Fruit fly (Drosophila melanogaster) S2 (cell line): Measurements from ENCODE around the gene aralar1.

Source experiments
- CG8478 ChIP-seq: fragments of >200 bp; optimal IDR thresholded peaks from 2 replicates; lab custom pipeline; 2018
- CTCF ChIP-seq, 2 experiments: fragments of >200 bp; optimal IDR thresholded peaks; 2 replicates each; lab custom pipeline; 2018

Gene aralar1

DNA sequence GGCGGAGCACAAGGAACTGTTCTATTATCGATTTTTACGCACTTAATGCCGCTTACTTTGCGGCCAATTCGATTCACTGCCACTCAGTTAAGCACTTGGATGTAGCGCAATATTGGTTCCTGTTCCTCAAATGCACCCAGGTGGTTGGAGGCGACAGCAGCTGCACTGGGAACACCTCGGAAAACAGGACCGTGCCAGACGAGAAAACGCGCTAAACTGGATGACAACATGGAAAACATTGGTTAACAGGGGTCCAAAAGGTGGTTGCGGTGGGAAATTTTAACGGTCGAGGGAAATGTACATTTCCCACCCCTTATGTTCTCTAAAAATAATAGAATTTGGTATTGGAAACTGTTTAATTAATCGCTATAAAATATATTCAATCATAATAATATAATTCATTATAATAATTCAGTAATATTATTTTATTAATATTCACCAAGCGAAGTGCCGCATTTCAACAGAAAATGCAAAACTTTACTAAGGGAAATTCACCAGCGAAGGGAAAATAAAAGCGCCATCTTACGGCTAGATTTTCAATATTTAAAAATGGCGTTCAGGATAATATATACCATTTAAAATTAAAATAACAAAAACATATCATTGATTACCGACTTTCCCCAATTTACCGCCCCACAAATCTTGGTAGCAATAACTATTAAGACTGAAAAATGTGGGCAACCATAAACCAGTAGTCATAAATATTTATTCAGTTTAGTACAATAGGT is at the start of gene aralar1:
aralar1 (minus strand) TSS at position 51 of the 728 bp plus-strand sequence.
- TF ChIP-seq CTCF (optimal IDR thresholded peaks at IDR 0.05; lab: Kevin White, UChicago) (peak in 1 of 2 experiments; percentile 64), CG8478 (lab: Kevin White, UChicago) (no peak)

DNA sequence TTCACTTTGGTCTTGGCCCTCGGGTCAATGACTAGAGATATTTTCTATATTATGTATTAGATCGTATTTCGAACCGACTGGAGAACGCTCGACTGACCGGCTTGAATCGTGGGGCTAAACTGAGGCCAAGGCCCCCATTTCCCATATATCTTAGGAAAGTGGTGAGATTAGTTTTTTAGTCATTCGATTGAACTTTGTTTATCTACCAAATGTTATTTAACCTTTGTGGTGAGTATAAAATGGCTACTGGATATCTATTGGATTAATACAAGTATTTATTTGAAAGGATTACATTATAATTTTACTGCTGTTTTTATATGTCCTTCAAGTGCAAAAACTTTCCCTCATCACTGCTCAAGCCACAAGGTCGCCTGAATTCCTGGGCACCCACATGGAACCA is 47.7 kb upstream of the aralar1 start, which contains the start of gene CG31371:
CG31371 (minus strand) TSS at position 101 of the 400 bp plus-strand sequence.
- no peak for TF ChIP-seq CG8478 (lab: Kevin White, UChicago)
- TF ChIP-seq CTCF (optimal IDR thresholded peaks at IDR 0.05; lab: Kevin White, UChicago): no peak

- TF ChIP-seq CG8478 (lab: Kevin White, UChicago): no peak
- TF ChIP-seq CTCF (optimal IDR thresholded peaks at IDR 0.05; lab: Kevin White, UChicago): no peak
These were observed 45.5 kb upstream of the aralar1 start for dm6 chr3R:30501174-30501573.

DNA sequence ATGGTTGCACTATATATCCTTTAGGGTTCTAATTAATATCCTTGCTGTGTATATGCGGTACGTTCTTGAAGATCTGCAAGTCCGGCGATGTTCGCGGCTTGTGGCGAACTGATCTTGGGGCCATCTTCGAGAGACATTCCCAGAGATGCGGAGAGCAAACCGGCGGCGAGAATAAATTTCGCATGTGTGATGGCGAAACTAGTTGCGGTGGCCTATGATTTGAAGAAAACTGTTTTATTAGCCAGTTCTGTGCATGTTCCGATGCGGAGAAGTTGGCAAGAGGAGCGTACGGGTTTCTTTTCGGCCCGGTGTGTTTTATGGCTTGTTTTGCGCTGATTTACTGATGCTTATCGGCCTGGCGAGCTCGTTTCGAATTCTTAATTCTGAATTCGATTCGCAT is 44.6 kb upstream of the aralar1 start, which contains the start of gene PH4alphaNE1:
PH4alphaNE1 (minus strand) TSS at position 101 of the 400 bp plus-strand sequence.
- TF ChIP-seq CTCF (optimal IDR thresholded peaks at IDR 0.05; lab: Kevin White, UChicago): no peak
- TF ChIP-seq CG8478 (lab: Kevin White, UChicago): no peak

DNA sequence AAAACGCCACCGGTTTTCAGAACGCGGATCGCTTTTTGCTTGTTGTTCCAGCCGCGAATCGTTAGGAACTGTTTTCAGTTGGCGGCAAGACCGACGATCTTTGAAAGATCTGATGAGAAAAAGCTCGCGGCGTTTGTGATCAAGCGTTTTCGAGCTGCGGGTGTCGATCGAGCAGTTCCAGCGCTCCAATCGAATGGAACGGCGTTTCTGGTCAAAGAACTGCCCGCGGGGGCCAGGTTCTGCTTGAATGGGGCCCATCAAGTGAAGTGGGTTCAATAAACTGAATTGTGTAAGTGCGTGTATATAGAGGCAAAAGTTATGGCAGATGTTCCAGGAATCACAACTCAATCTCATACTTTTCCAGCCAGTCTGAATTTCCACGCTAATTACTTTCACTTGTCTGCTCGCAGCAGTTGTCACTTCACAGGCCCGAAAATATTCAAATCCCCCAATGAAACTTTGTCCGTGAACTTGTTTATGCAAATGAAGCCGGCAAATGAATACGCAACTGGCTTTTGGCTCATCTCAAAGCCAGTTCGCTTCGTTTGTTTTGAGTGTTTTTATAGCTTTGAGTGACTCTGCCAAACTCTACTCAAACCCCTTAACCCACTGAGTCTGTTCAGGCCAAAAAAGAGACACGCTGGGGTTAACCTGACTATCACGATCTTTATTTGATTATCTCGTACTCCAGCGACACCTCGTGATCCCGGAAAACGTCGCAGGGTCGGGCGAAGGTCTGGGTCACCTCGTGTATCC is 40.6 kb upstream of the aralar1 start, which contains the start of gene PH4alphaMP:
PH4alphaMP (minus strand) TSS at position 51 of the 756 bp plus-strand sequence.
- TF ChIP-seq CG8478 (lab: Kevin White, UChicago) (no peak), CTCF (optimal IDR thresholded peaks at IDR 0.05; lab: Kevin White, UChicago) (no peak)

DNA sequence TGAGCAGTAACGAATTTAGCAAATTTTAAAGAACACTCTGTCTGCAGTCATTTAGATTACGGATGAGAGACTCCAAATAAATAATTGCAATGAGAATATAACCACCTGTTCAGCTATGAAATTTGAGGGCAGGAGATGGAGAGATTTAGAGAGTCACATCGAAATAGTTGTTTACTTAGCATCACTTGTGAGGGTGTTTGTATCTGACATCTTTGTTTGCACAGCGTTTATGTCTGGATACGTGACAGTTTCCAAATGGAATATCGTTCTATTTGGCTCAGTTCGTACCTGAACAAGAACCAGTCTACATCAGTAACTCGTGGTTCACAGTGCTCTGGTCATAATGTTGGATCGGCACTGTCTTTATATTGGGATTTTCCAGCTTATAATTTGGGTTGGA is 34.1 kb upstream of the aralar1 start, which contains the start of gene PH4alphaSG2:
PH4alphaSG2 (plus strand) TSS at position 278 of the 400 bp plus-strand sequence.
- TF ChIP-seq CTCF (optimal IDR thresholded peaks at IDR 0.05; lab: Kevin White, UChicago) (no peak), CG8478 (lab: Kevin White, UChicago) (no peak)

- TF ChIP-seq CG8478 (lab: Kevin White, UChicago) (no peak), CTCF (optimal IDR thresholded peaks at IDR 0.05; lab: Kevin White, UChicago) (no peak)
These were observed 33.0 kb upstream of the aralar1 start, which contains the start of gene Jon99Fi for dm6 chr3R:30488663-30489062. Jon99Fi (plus strand) TSS chr3R:30488963.

DNA sequence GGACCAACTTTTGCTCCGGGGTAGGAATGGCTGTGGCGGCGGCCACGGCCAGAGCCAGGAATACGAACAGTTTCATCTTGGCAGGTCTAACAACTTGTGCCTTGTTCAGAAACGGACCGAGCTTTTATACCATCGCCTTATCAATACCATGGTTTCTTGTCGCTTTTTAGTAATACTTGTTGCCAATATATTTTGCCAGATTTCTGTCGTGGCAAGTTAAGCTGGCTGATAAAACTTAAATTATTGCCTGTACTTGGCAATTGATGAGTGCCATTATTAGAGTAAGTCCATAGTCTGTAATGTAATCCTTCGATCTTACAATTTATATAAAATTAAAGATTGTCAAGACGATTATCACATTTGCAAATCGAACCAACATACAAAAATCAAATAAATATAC is 32.2 kb upstream of the aralar1 start, which contains the start of gene Jon99Fii:
Jon99Fii (minus strand) TSS at position 101 of the 400 bp plus-strand sequence.
- no peak for TF ChIP-seq CTCF (optimal IDR thresholded peaks at IDR 0.05; lab: Kevin White, UChicago)
- TF ChIP-seq CG8478 (lab: Kevin White, UChicago): no peak

DNA sequence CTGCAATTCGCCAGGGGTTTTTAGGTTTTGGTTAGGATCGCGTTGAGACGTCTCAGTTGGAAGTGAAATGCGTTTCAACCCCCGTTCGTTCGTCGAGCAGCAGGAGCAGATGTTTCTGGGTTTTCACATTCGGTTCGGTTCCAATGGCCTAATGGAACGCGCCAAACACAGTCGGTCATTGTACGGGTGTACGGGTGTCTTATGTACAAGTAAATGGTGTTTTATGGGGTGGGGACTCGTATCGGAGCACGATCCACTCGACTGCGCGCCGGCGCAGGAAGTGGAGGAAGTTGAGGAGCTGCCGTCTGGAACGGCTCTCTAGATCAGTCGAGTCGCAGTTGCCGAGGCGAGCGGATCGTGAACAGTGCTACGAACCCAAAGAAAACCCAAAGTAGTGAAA is 20.7 kb upstream of the aralar1 start, which contains the start of gene spdo:
spdo (plus strand) TSS at position 318 of the 400 bp plus-strand sequence.
- TF ChIP-seq CG8478 (lab: Kevin White, UChicago) (no peak), CTCF (optimal IDR thresholded peaks at IDR 0.05; lab: Kevin White, UChicago) (no peak)

DNA sequence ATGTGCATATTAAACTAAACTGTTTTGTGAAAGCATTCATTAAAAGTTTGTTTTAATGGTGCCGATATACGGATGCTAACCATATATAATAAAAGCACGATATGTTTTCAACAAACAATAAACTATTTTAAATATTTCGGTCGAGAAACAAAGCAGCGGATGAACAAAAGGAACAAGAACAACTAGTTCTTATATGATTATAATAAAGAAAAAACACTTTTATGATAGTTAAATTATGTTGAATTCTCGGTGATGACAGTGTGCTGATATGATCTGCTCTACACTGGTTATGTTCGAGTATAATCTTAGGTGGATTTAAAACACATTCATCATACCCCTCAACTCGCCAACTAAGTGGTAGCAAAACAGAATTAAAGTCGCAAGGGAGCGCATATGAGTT is 20.2 kb upstream of the aralar1 start:
- TF ChIP-seq CG8478 (lab: Kevin White, UChicago) (no peak), CTCF (optimal IDR thresholded peaks at IDR 0.05; lab: Kevin White, UChicago) (no peak)

dm6 chr3R:30474667-30475213 is 19.1 kb upstream of the aralar1 start:
- TF ChIP-seq CG8478 (lab: Kevin White, UChicago): no peak
- no peak for TF ChIP-seq CTCF (optimal IDR thresholded peaks at IDR 0.05; lab: Kevin White, UChicago)

DNA sequence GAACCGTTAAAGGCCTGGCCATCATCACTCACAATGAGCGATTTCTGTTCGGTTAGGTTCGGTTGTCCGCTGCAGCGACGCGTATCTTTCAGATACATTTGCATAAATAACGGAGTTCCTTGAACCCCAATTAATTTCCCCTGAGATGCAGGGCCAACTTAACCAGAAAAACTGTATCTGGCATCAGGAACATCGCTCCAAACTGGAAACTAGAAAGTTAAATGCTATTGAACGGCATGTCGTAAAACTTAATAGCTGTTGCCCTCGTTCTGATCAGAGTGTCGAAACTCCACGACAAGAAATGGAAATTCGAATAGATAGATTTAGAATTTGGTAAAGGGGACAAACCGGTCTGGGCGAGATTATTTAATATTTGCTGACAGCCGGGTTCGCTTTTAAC is 16.7 kb upstream of the aralar1 start:
- TF ChIP-seq CTCF (optimal IDR thresholded peaks at IDR 0.05; lab: Kevin White, UChicago): no peak
- TF ChIP-seq CG8478 (lab: Kevin White, UChicago): no peak

dm6 chr3R:30470690-30471089 is 15.0 kb upstream of the aralar1 start:
- no peak for TF ChIP-seq CTCF (optimal IDR thresholded peaks at IDR 0.05; lab: Kevin White, UChicago)
- no peak for TF ChIP-seq CG8478 (lab: Kevin White, UChicago)

DNA sequence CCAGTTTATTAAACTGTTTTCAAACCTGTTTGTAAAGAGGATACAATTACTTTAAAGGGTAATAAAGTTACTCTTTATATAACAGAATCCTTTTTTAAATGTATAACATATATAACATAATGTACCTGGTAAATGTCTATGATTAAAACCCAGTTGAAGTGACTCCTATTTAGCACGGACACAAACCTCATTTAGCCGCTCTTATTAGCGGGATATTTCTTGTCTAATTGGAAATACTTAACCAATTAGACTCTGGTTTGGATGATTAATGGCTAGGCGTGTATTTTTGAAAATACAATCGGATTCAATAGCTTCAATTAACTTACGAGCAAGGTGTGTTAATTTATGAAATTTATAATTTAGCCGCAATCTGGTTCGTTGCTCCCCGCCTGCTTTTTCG is 11.4 kb upstream of the aralar1 start:
- TF ChIP-seq CG8478 (lab: Kevin White, UChicago) (no peak), CTCF (optimal IDR thresholded peaks at IDR 0.05; lab: Kevin White, UChicago) (peak; percentile 21 to 58)
